Worm (Caenorhabditis elegans): Measurements from ENCODE around the gene R12C12.6.

Gene R12C12.6

ce11 chrII:6055927-6056326, 8.3 kb upstream of the R12C12.6 start, which contains the start of gene R12C12.7:
Gene R12C12.7, minus strand, starts transcription at chrII:6055985.
- TF ChIP-seq unc-55 (GFP tag; optimal IDR thresholded peaks at IDR 0.05) (peak; percentile 19), R02D3.7 (tag; optimal IDR thresholded peaks at IDR 0.05) (no peak)

- peak; percentile 33 for TF ChIP-seq fos-1 (tag; optimal IDR thresholded peaks at IDR 0.05)
- TF ChIP-seq unc-55 (GFP tag; optimal IDR thresholded peaks at IDR 0.05) = no peak
- TF ChIP-seq crh-2 (tag; optimal IDR thresholded peaks at IDR 0.05) = peak; percentile 11
- peak; percentile 51 for TF ChIP-seq sma-9 (GFP tag; optimal IDR thresholded peaks at IDR 0.05)
- no peak for TF ChIP-seq sma-9 (tag; optimal IDR thresholded peaks at IDR 0.05)
Observed at ce11 chrII:6050120-6050519, 2.5 kb upstream of the R12C12.6 start, which contains the start of gene gldc-1. Gene gldc-1, plus strand, starts transcription at chrII:6050420.

- peak; percentile 3 for TF ChIP-seq sma-3 (GFP tag; optimal IDR thresholded peaks at IDR 0.05)
- no peak for TF ChIP-seq nhr-11 (tag; optimal IDR thresholded peaks at IDR 0.05)
- peak; percentile 3 for TF ChIP-seq gmeb-1 (tag; optimal IDR thresholded peaks at IDR 0.05)
- peak; percentile 54 for TF ChIP-seq crh-2 (tag; optimal IDR thresholded peaks at IDR 0.05)
- peak; percentile 59 for TF ChIP-seq sma-9 (GFP tag; optimal IDR thresholded peaks at IDR 0.05)
- TF ChIP-seq sma-9 (tag; optimal IDR thresholded peaks at IDR 0.05) = no peak
- TF ChIP-seq snpc-4 (tag; optimal IDR thresholded peaks at IDR 0.05) = no peak
- TF ChIP-seq fos-1 (tag; optimal IDR thresholded peaks at IDR 0.05) = peak; percentile 57
Observed at ce11 chrII:6049546-6049945, 1.9 kb upstream of the R12C12.6 start.

ce11 chrII:6046023-6046631, 1.5 kb downstream of the R12C12.6 start:
- peak; percentile 60 for TF ChIP-seq nhr-25 (tag; optimal IDR thresholded peaks at IDR 0.05)
- TF ChIP-seq lsy-2 (tag; optimal IDR thresholded peaks at IDR 0.05) = peak in 1 of 2 experiments; percentile 26
- TF ChIP-seq ZK546.5 (tag; optimal IDR thresholded peaks at IDR 0.05) = no peak
- TF ChIP-seq F13H6.1 (tag; optimal IDR thresholded peaks at IDR 0.05) = peak; percentile 2
- peak; percentile 44 for TF ChIP-seq C34F6.9 (tag; optimal IDR thresholded peaks at IDR 0.05)
- TF ChIP-seq unc-55 (GFP tag; optimal IDR thresholded peaks at IDR 0.05) = peak; percentile 17
- peak; percentile 17 for TF ChIP-seq sem-4 (tag; optimal IDR thresholded peaks at IDR 0.05)
- TF ChIP-seq blmp-1 (tag; optimal IDR thresholded peaks at IDR 0.05; ENCODE audit: insufficient read depth) = peak; percentile 45
- TF ChIP-seq ztf-1 (GFP tag; conservative IDR thresholded peaks at IDR 0.05) = no peak
- TF ChIP-seq fos-1 (tag; optimal IDR thresholded peaks at IDR 0.05) = peak; percentile 15
- peak; percentile 15 for TF ChIP-seq lin-13 (GFP tag; optimal IDR thresholded peaks at IDR 0.05)
- no peak for TF ChIP-seq peb-1 (tag; optimal IDR thresholded peaks at IDR 0.05)
- TF ChIP-seq crh-2 (tag; optimal IDR thresholded peaks at IDR 0.05) = peak; percentile 2

ce11 chrII:6045048-6045447, 2.6 kb downstream of the R12C12.6 start, which contains the start of gene R12C12.5:
Gene R12C12.5, minus strand, starts transcription at chrII:6045148.
- TF ChIP-seq alr-1 (tag; optimal IDR thresholded peaks at IDR 0.05) (no peak), blmp-1 (tag; optimal IDR thresholded peaks at IDR 0.05; ENCODE audit: insufficient read depth) (no peak), R02D3.7 (tag; optimal IDR thresholded peaks at IDR 0.05) (no peak), ceh-82 (tag; optimal IDR thresholded peaks at IDR 0.05) (no peak), snpc-4 (tag; optimal IDR thresholded peaks at IDR 0.05) (no peak), lin-39 (tag; optimal IDR thresholded peaks at IDR 0.05) (no peak), nhr-23 (tag; optimal IDR thresholded peaks at IDR 0.05) (no peak), unc-39 (tag; optimal IDR thresholded peaks at IDR 0.05) (no peak), gmeb-1 (tag; optimal IDR thresholded peaks at IDR 0.05) (no peak), nhr-129 (tag; optimal IDR thresholded peaks at IDR 0.05) (no peak), elt-1 (tag; optimal IDR thresholded peaks at IDR 0.05) (no peak), lsy-2 (tag; optimal IDR thresholded peaks at IDR 0.05) (no peak), skn-1 (tag; optimal IDR thresholded peaks at IDR 0.05) (no peak), sem-4 (tag; optimal IDR thresholded peaks at IDR 0.05) (no peak), C34F6.9 (tag; optimal IDR thresholded peaks at IDR 0.05) (no peak)

- TF ChIP-seq sma-3 (GFP tag; optimal IDR thresholded peaks at IDR 0.05) = no peak
- TF ChIP-seq zag-1 (tag; optimal IDR thresholded peaks at IDR 0.05) = no peak
- TF ChIP-seq lin-11 (tag; optimal IDR thresholded peaks at IDR 0.05) = no peak
Observed at ce11 chrII:6043166-6043565, 4.5 kb downstream of the R12C12.6 start, which contains the start of gene R12C12.10. Gene R12C12.10, minus strand, starts transcription at chrII:6043266.
